Fruit fly (Drosophila melanogaster) whole organism, embryonic: ENCODE measurements around the gene Ubi-p63E.

Experiments used
- ATbp ChIP-seq: fragments of 200-800 bp; sonication (Bioruptor generic); optimal IDR thresholded peaks from 2 replicates; lab custom pipeline; 2017; ENCODE audit warnings: missing biosample characterization, mild to moderate bottlenecking, missing genetic modification characterization, missing genetic modification reagents
- Ada2b ChIP-seq: fragments of 200-800 bp; sonication (Bioruptor generic); IDR thresholded peaks from 2 replicates; pipeline ENCODE4 v1.3.6; 2022; ENCODE audit warnings: missing biosample characterization, missing genetic modification characterization
- Atf6 ChIP-seq: fragments of 200-800 bp; sonication (Bioruptor generic); IDR thresholded peaks from 2 replicates; pipeline ENCODE4 v1.3.6; 2022; ENCODE audit warnings: missing biosample characterization, missing genetic modification characterization
- Bdp1 ChIP-seq: fragments of 200-800 bp; sonication (Bioruptor generic); optimal IDR thresholded peaks from 3 replicates; lab custom pipeline; 2016; ENCODE audit warnings: missing biosample characterization, missing genetic modification characterization
- CG10979 ChIP-seq: fragments of 200-800 bp; sonication (Bioruptor generic); optimal IDR thresholded peaks from 2 replicates; lab custom pipeline; 2018; ENCODE audit warnings: missing biosample characterization, mild to moderate bottlenecking, missing genetic modification characterization, moderate library complexity
- CG12769 ChIP-seq: fragments of 200-800 bp; sonication (Bioruptor generic); optimal IDR thresholded peaks from 2 replicates; lab custom pipeline; 2019; ENCODE audit warnings: missing biosample characterization, mild to moderate bottlenecking, missing genetic modification characterization, moderate library complexity
- CG12942 ChIP-seq: fragments of 200-800 bp; sonication (Bioruptor generic); optimal IDR thresholded peaks from 3 replicates; lab custom pipeline; 2016; ENCODE audit warnings: missing biosample characterization, missing genetic modification characterization
- CG17361 ChIP-seq: fragments of 200-800 bp; sonication (Bioruptor generic); IDR thresholded peaks from 3 replicates; pipeline ENCODE4 v1.3.6; 2022; ENCODE audit warnings: missing biosample characterization, missing genetic modification characterization
- CG17802 ChIP-seq: fragments of 200-800 bp; sonication (Bioruptor generic); optimal IDR thresholded peaks from 2 replicates; lab custom pipeline; 2018; ENCODE audit warnings: missing biosample characterization, mild to moderate bottlenecking, missing genetic modification characterization, moderate library complexity
- CG18011 ChIP-seq: fragments of 200-800 bp; sonication (Bioruptor generic); optimal IDR thresholded peaks from 2 replicates; lab custom pipeline; 2017; ENCODE audit warnings: missing biosample characterization, missing genetic modification characterization, mild to moderate bottlenecking, moderate library complexity, missing genotype
- CG18262 ChIP-seq: fragments of 200-800 bp; optimal IDR thresholded peaks from 3 replicates; lab custom pipeline; 2019; ENCODE audit warnings: missing biosample characterization, mild to moderate bottlenecking, missing genetic modification characterization, moderate library complexity
- CG2678 ChIP-seq: fragments of 200-800 bp; sonication (Bioruptor generic); optimal IDR thresholded peaks from 3 replicates; lab custom pipeline; 2019; ENCODE audit warnings: missing biosample characterization, mild to moderate bottlenecking, missing genetic modification characterization, moderate library complexity
- CG31441 ChIP-seq: fragments of 200-800 bp; sonication (Bioruptor generic); IDR thresholded peaks from 2 replicates; pipeline ENCODE4 v1.3.6; 2022; ENCODE audit warnings: missing biosample characterization, missing genetic modification characterization
- CG3407 ChIP-seq: fragments of 200-800 bp; sonication (Bioruptor generic); optimal IDR thresholded peaks from 2 replicates; lab custom pipeline; 2018; ENCODE audit warnings: missing biosample characterization, mild to moderate bottlenecking, missing genetic modification characterization
- CG42726 ChIP-seq: fragments of 200-800 bp; sonication (Bioruptor generic); IDR thresholded peaks from 2 replicates; pipeline ENCODE4 v1.3.6; 2022; ENCODE audit warnings: missing biosample characterization, missing genetic modification characterization; ENCODE audit not compliant: partially characterized antibody
- CG6175 ChIP-seq: fragments of 200-800 bp; sonication (Bioruptor generic); IDR thresholded peaks from 3 replicates; pipeline ENCODE4 v1.3.6; 2022; ENCODE audit warnings: missing biosample characterization, missing genetic modification characterization
- CG6765 ChIP-seq: fragments of 200-800 bp; sonication (Bioruptor generic); optimal IDR thresholded peaks from 3 replicates; lab custom pipeline; 2017; ENCODE audit warnings: missing biosample characterization, mild to moderate bottlenecking, missing genetic modification characterization
- CG6813 ChIP-seq: fragments of 200-800 bp; sonication (Bioruptor generic); optimal IDR thresholded peaks from 2 replicates; lab custom pipeline; 2017; ENCODE audit warnings: missing biosample characterization, missing genetic modification characterization, mild to moderate bottlenecking, moderate library complexity, missing genetic modification reagents
- CG7271 ChIP-seq: fragments of 200-800 bp; sonication (Bioruptor generic); optimal IDR thresholded peaks from 2 replicates; lab custom pipeline; 2018; ENCODE audit warnings: missing biosample characterization, mild to moderate bottlenecking, missing genetic modification characterization, moderate library complexity
- CG7357 ChIP-seq: fragments of 200-800 bp; sonication (Bioruptor generic); IDR thresholded peaks from 3 replicates; pipeline ENCODE4 v1.3.6; 2022; ENCODE audit warnings: missing biosample characterization, missing genetic modification characterization
- CG7928 ChIP-seq: fragments of 200-800 bp; sonication (Bioruptor generic); optimal IDR thresholded peaks from 2 replicates; lab custom pipeline; 2017; ENCODE audit warnings: missing biosample characterization, mild to moderate bottlenecking, missing genetic modification characterization
- Chrac-16 ChIP-seq: fragments of 200-800 bp; sonication (Bioruptor generic); optimal IDR thresholded peaks from 3 replicates; lab custom pipeline; 2016; ENCODE audit warnings: missing biosample characterization, missing genetic modification characterization
- Dip3 ChIP-seq: fragments of 200-800 bp; sonication (Bioruptor generic); optimal IDR thresholded peaks from 3 replicates; lab custom pipeline; 2016; ENCODE audit warnings: missing biosample characterization, missing genetic modification characterization
- Dll ChIP-seq: fragments of 200-800 bp; sonication (Bioruptor generic); IDR thresholded peaks from 4 replicates; pipeline ENCODE4 v1.3.6; 2022; ENCODE audit warnings: missing biosample characterization, missing genetic modification characterization; ENCODE audit not compliant: partially characterized antibody
- HLHmδ ChIP-seq: fragments of 200-800 bp; sonication (Bioruptor generic); optimal IDR thresholded peaks from 2 replicates; lab custom pipeline; 2018; ENCODE audit warnings: missing biosample characterization, mild to moderate bottlenecking, missing genetic modification characterization, moderate library complexity
- HmgD ChIP-seq: fragments of 200-800 bp; sonication (Bioruptor generic); optimal IDR thresholded peaks from 3 replicates; lab custom pipeline; 2016; ENCODE audit warnings: missing biosample characterization, missing genetic modification characterization
- Hr39 ChIP-seq: fragments of >200 bp; optimal IDR thresholded peaks from 2 replicates; lab custom pipeline; 2017
- Hr51 ChIP-seq, 2 experiments: fragments of 200-800 bp; sonication (Bioruptor generic); optimal IDR thresholded peaks; 2 replicates in 1 of 2; 3 replicates in 1 of 2; lab custom pipeline; 2016 to 2018; ENCODE audit warnings: missing biosample characterization in 2 of 2, missing genetic modification characterization in 2 of 2, mild to moderate bottlenecking in 1 of 2, moderate library complexity in 1 of 2
- Lpt ChIP-seq: fragments of >200 bp; optimal IDR thresholded peaks from 2 replicates; lab custom pipeline; 2018; ENCODE audit warnings: missing biosample characterization, missing genetic modification characterization
- Meics ChIP-seq: fragments of 200-800 bp; sonication (Bioruptor generic); optimal IDR thresholded peaks from 2 replicates; lab custom pipeline; 2017; ENCODE audit warnings: missing biosample characterization, mild to moderate bottlenecking, missing genetic modification characterization
- Sry-β ChIP-seq: fragments of 200-800 bp; sonication (Bioruptor generic); optimal IDR thresholded peaks from 2 replicates; lab custom pipeline; 2018; ENCODE audit warnings: missing biosample characterization, mild to moderate bottlenecking, missing genetic modification characterization, moderate library complexity
- Taf1 ChIP-seq: fragments of 200-800 bp; sonication (Bioruptor generic); IDR thresholded peaks from 2 replicates; pipeline ENCODE4 v1.3.6; 2022; ENCODE audit warnings: missing biosample characterization, missing genetic modification characterization
- Xrp1 ChIP-seq: fragments of 200-800 bp; sonication (Bioruptor generic); IDR thresholded peaks from 2 replicates; pipeline ENCODE4 v1.3.6; 2022; ENCODE audit warnings: missing biosample characterization, missing genetic modification characterization
- ase ChIP-seq: fragments of 200-800 bp; sonication (Bioruptor generic); IDR thresholded peaks from 3 replicates; pipeline ENCODE4 v1.3.6; 2022; ENCODE audit warnings: missing biosample characterization, missing genetic modification characterization
- cg ChIP-seq: fragments of 200-800 bp; sonication (Bioruptor generic); optimal IDR thresholded peaks from 3 replicates; lab custom pipeline; 2019; ENCODE audit warnings: missing biosample characterization, mild to moderate bottlenecking, missing genetic modification characterization, moderate library complexity
- crol ChIP-seq: fragments of 200-800 bp; sonication (Bioruptor generic); IDR thresholded peaks from 2 replicates; pipeline ENCODE4 v1.3.6; 2022; ENCODE audit warnings: missing biosample characterization, missing genetic modification characterization
- dan ChIP-seq: fragments of 200-800 bp; sonication (Bioruptor generic); IDR thresholded peaks from 2 replicates; pipeline ENCODE4 v1.3.6; 2022; ENCODE audit warnings: missing biosample characterization, missing genetic modification characterization
- disco-r ChIP-seq: fragments of 200-800 bp; sonication (Bioruptor generic); optimal IDR thresholded peaks from 2 replicates; lab custom pipeline; 2016; ENCODE audit warnings: missing biosample characterization, missing genetic modification characterization
- esg ChIP-seq: fragments of 200-800 bp; sonication (Bioruptor generic); conservative IDR thresholded peaks from 2 replicates; pipeline ENCODE4 v1.3.6; 2022; ENCODE audit warnings: missing biosample characterization, missing genetic modification characterization
- ken ChIP-seq: fragments of 200-800 bp; sonication (Bioruptor generic); IDR thresholded peaks from 3 replicates; pipeline ENCODE4 v1.3.6; 2022; ENCODE audit warnings: missing biosample characterization, missing genetic modification characterization
- klu ChIP-seq: fragments of 200-800 bp; sonication (Bioruptor generic); IDR thresholded peaks from 2 replicates; pipeline ENCODE4 v1.3.6; 2022; ENCODE audit warnings: missing biosample characterization, missing genetic modification characterization
- oc ChIP-seq: fragments of 200-800 bp; sonication (Bioruptor generic); optimal IDR thresholded peaks from 2 replicates; lab custom pipeline; 2018; ENCODE audit warnings: missing biosample characterization, mild to moderate bottlenecking, missing genetic modification characterization, moderate library complexity
- pfk ChIP-seq: fragments of 200-800 bp; sonication (Bioruptor generic); optimal IDR thresholded peaks from 2 replicates; lab custom pipeline; 2018; ENCODE audit warnings: missing biosample characterization, mild to moderate bottlenecking, missing genetic modification characterization, moderate library complexity
- prd ChIP-seq, 3 experiments: fragments of >200 bp in 2 of 3; fragments of 200-800 bp in 1 of 3; sonication (Bioruptor generic) in 1 of 3; optimal IDR thresholded peaks in 2 of 3; IDR thresholded peaks in 1 of 3; 2 replicates in 2 of 3; 3 replicates in 1 of 3; pipeline versions ENCODE4 v1.3.6 to Lab custom; 2017 to 2022; ENCODE audit warnings: missing biosample characterization in 1 of 3, missing genetic modification characterization in 1 of 3
- pum ChIP-seq: fragments of 200-800 bp; sonication (Bioruptor generic); optimal IDR thresholded peaks from 2 replicates; lab custom pipeline; 2016; ENCODE audit warnings: missing biosample characterization, missing genetic modification characterization
- slbo ChIP-seq: fragments of 200-800 bp; sonication (Bioruptor generic); IDR thresholded peaks from 2 replicates; pipeline ENCODE4 v1.3.6; 2022; ENCODE audit warnings: missing biosample characterization, missing genetic modification characterization
- stwl ChIP-seq: fragments of 200-800 bp; sonication (Bioruptor generic); optimal IDR thresholded peaks from 3 replicates; lab custom pipeline; 2018; ENCODE audit warnings: missing biosample characterization, mild to moderate bottlenecking, missing genetic modification characterization, moderate library complexity
- tin ChIP-seq: fragments of 200-800 bp; sonication (Bioruptor generic); optimal IDR thresholded peaks from 3 replicates; lab custom pipeline; 2016; ENCODE audit warnings: missing biosample characterization, missing genetic modification characterization
- zen2 ChIP-seq: fragments of 200-800 bp; sonication (Bioruptor generic); IDR thresholded peaks from 3 replicates; pipeline ENCODE4 v1.3.6; 2022; ENCODE audit warnings: missing biosample characterization, missing genetic modification characterization; ENCODE audit not compliant: partially characterized antibody

The Ubi-p63E gene

dm6 chr3L:3935567-3936207 is 32.7 kb upstream of the Ubi-p63E start, which contains the start of gene Eip63F-1 (continued):
- TF ChIP-seq CG7928 (GFP tag; lab: Kevin White, UChicago) (no peak), Sry-β (GFP tag; lab: Kevin White, UChicago) (no peak), CG12769 (tag; lab: Kevin White, UChicago) (peak; percentile 48), HLHmδ (GFP tag; lab: Kevin White, UChicago) (no peak), zen2 (GFP tag; lab: Robert Waterston, UW) (no peak), CG17802 (tag; lab: Kevin White, UChicago) (no peak), slbo (peak; percentile 71), CG31441 (peak; percentile 61), Hr39 (no peak), Dip3 (GFP tag; lab: Kevin White, UChicago) (no peak), tin (GFP tag; lab: Kevin White, UChicago) (peak; percentile 55), CG18262 (tag; lab: Kevin White, UChicago) (peak; percentile 69), ase (GFP tag; lab: Robert Waterston, UW) (0 out of 3 replicates have a peak, but pooled peaks have one; percentile 13), Atf6 (GFP tag; lab: Robert Waterston, UW) (peak; percentile 67), Chrac-16 (GFP tag; lab: Kevin White, UChicago) (peak; percentile 37), Taf1 (GFP tag; lab: Robert Waterston, UW) (no peak), CG7357 (GFP tag; lab: Robert Waterston, UW) (0 out of 3 replicates have a peak, but pooled peaks have one; percentile 10), pum (GFP tag; lab: Kevin White, UChicago) (no peak), CG7271 (no peak), CG42726 (GFP tag; lab: Robert Waterston, UW) (no peak), CG2678 (peak; percentile 86), CG6175 (GFP tag; lab: Robert Waterston, UW) (no peak), esg (peak; percentile 54), stwl (tag; lab: Kevin White, UChicago) (no peak), CG17361 (GFP tag; lab: Robert Waterston, UW) (peak; percentile 82), Bdp1 (GFP tag; lab: Kevin White, UChicago) (no peak), Dll (GFP tag; lab: Robert Waterston, UW) (no peak), Hr51 (GFP tag; optimal IDR thresholded peaks at IDR 0.05; lab: Kevin White, UChicago) (peak in 1 of 2 experiments; percentile 85), CG18011 (no peak), ATbp (peak; percentile 51), crol (no peak), klu (GFP tag; lab: Robert Waterston, UW) (peak; percentile 39; the same call in 1 of the 2 replicates), HmgD (GFP tag; lab: Kevin White, UChicago) (no peak), CG12942 (GFP tag; lab: Kevin White, UChicago) (peak; percentile 42), Meics (GFP tag; lab: Kevin White, UChicago) (peak; percentile 78), oc (tag; lab: Kevin White, UChicago) (no peak), CG10979 (tag; lab: Kevin White, UChicago) (peak; percentile 66), Ada2b (GFP tag; lab: Robert Waterston, UW) (peak; percentile 35; the same call in 1 of the 2 replicates), CG3407 (GFP tag; lab: Kevin White, UChicago) (peak; percentile 13), cg (GFP tag; lab: Kevin White, UChicago) (no peak), disco-r (no peak), Xrp1 (GFP tag; lab: Robert Waterston, UW) (peak; percentile 19; the same call in 1 of the 2 replicates), ken (GFP tag; lab: Robert Waterston, UW) (peak; percentile 46; the same call in 1 of the 3 replicates), dan (GFP tag; lab: Robert Waterston, UW) (no peak), Lpt (GFP tag; lab: Kevin White, UChicago) (no peak), CG6765 (GFP tag; lab: Kevin White, UChicago) (peak; percentile 50), pfk (GFP tag; lab: Kevin White, UChicago) (no peak), CG6813 (GFP tag; lab: Kevin White, UChicago) (no peak), prd (optimal IDR thresholded peaks at IDR 0.05; lab: Kevin White, UChicago) (no peak), prd (GFP tag; IDR thresholded peaks at IDR 0.05; lab: Robert Waterston, UW) (0 out of 3 replicates have a peak, but pooled peaks have one; percentile 12)
